Worm (Caenorhabditis elegans) whole organism, L1 larva: Measurements from ENCODE around the gene K03H1.7.

ENCODE experiments used
- C34B4.2 ChIP-seq: sonication (generic microtip); optimal IDR thresholded peaks from 2 replicates; lab custom pipeline; 2017; ENCODE audit warnings: mild to moderate bottlenecking, missing genetic modification characterization, missing compliant biosample characterization
- alr-1 ChIP-seq: fragments of 200-800 bp; sonication (Bioruptor generic); optimal IDR thresholded peaks from 2 replicates; lab custom pipeline; 2018; ENCODE audit warnings: borderline replicate concordance, mild to moderate bottlenecking, missing genetic modification characterization, missing compliant biosample characterization
- blmp-1 ChIP-seq: fragments of 150-350 bp; optimal IDR thresholded peaks from 2 replicates; lab custom pipeline; 2014; ENCODE audit warnings: missing biosample characterization, missing genetic modification characterization
- ceh-8 ChIP-seq: fragments of 200-800 bp; sonication (Bioruptor generic); optimal IDR thresholded peaks from 2 replicates; lab custom pipeline; 2018; ENCODE audit warnings: mild to moderate bottlenecking, missing genetic modification characterization, moderate library complexity, missing compliant biosample characterization
- ceh-82 ChIP-seq, 3 experiments: fragments of 150-350 bp in 1 of 3; sonication (generic microtip) in 2 of 3; optimal IDR thresholded peaks; 2 replicates each; lab custom pipeline; 2014 to 2017; ENCODE audit warnings: missing biosample characterization in 3 of 3, missing genetic modification characterization in 3 of 3
- ceh-90 ChIP-seq: sonication (generic microtip); optimal IDR thresholded peaks from 2 replicates; lab custom pipeline; 2016; ENCODE audit warnings: missing genetic modification characterization, missing compliant biosample characterization
- ces-1 ChIP-seq: fragments of 150-350 bp; optimal IDR thresholded peaks from 2 replicates; lab custom pipeline; 2014; ENCODE audit warnings: missing biosample characterization, missing genetic modification reagents, missing genetic modification characterization
- dpl-1 ChIP-seq, 3 experiments: fragments of 150-350 bp in 2 of 3; sonication (generic microtip) in 1 of 3; optimal IDR thresholded peaks; 2 replicates each; lab custom pipeline; 2014 to 2017; ENCODE audit warnings: missing biosample characterization in 3 of 3, missing genetic modification characterization in 3 of 3, missing genetic modification reagents in 3 of 3
- efl-1 ChIP-seq, 4 experiments: fragments of 150-350 bp; optimal IDR thresholded peaks in 3 of 4; peaks in 1 of 4; 1 replicate in 1 of 4; 2 replicates in 3 of 4; lab custom pipeline; 2014; ENCODE audit warnings: missing biosample characterization in 2 of 4, missing genetic modification characterization in 2 of 4, missing genetic modification reagents in 2 of 4
- egl-13 ChIP-seq: sonication (generic microtip); optimal IDR thresholded peaks from 2 replicates; lab custom pipeline; 2016; ENCODE audit warnings: missing genotype, missing genetic modification reagents, missing genetic modification characterization, missing compliant biosample characterization
- elt-2 ChIP-seq: sonication (generic microtip); optimal IDR thresholded peaks from 2 replicates; lab custom pipeline; 2016; ENCODE audit warnings: missing genetic modification characterization, mild to moderate bottlenecking, inconsistent platforms, missing compliant biosample characterization, missing genetic modification reagents
- ets-5 ChIP-seq: fragments of 200-800 bp; sonication (Bioruptor generic); IDR thresholded peaks from 2 replicates; pipeline ENCODE4 v1.3.6; 2022; ENCODE audit warnings: missing genetic modification characterization, missing compliant biosample characterization
- fkh-10 ChIP-seq: sonication (generic microtip); optimal IDR thresholded peaks from 2 replicates; lab custom pipeline; 2017; ENCODE audit warnings: missing biosample characterization, missing genetic modification reagents, missing genetic modification characterization
- fkh-8 ChIP-seq: sonication (generic microtip); optimal IDR thresholded peaks from 2 replicates; lab custom pipeline; 2016; ENCODE audit warnings: mild to moderate bottlenecking, missing genetic modification characterization, missing compliant biosample characterization
- fos-1 ChIP-seq: fragments of 150-350 bp; optimal IDR thresholded peaks from 2 replicates; lab custom pipeline; 2014; ENCODE audit warnings: missing biosample characterization, missing genetic modification characterization
- grh-1 ChIP-seq: fragments of 200-800 bp; sonication (Bioruptor generic); IDR thresholded peaks from 2 replicates; pipeline ENCODE4 v1.3.6; 2022; ENCODE audit warnings: missing genetic modification reagents, missing genetic modification characterization, missing compliant biosample characterization
- hlh-17 ChIP-seq: fragments of 200-800 bp; sonication (Bioruptor generic); optimal IDR thresholded peaks from 2 replicates; lab custom pipeline; 2018; ENCODE audit warnings: missing genetic modification characterization, mild to moderate bottlenecking, missing compliant biosample characterization, moderate library complexity, borderline replicate concordance
- hlh-4 ChIP-seq: sonication (generic microtip); optimal IDR thresholded peaks from 2 replicates; lab custom pipeline; 2016; ENCODE audit warnings: mild to moderate bottlenecking, missing genetic modification characterization, missing compliant biosample characterization
- isw-1 ChIP-seq: fragments of 200-800 bp; sonication (Bioruptor generic); IDR thresholded peaks from 2 replicates; pipeline ENCODE4 v1.3.6; 2022; ENCODE audit warnings: missing genetic modification characterization, missing compliant biosample characterization
- jun-1 ChIP-seq: fragments of 150-350 bp; optimal IDR thresholded peaks from 2 replicates; lab custom pipeline; 2014; ENCODE audit warnings: missing biosample characterization, missing genetic modification reagents, missing genetic modification characterization
- lin-13 ChIP-seq: fragments of 150-350 bp; optimal IDR thresholded peaks from 2 replicates; lab custom pipeline; 2014; ENCODE audit warnings: missing biosample characterization, missing genetic modification reagents, missing genetic modification characterization
- lin-14 ChIP-seq: fragments of 200-800 bp; sonication (Bioruptor generic); optimal IDR thresholded peaks from 2 replicates; lab custom pipeline; 2018; ENCODE audit warnings: mild to moderate bottlenecking, missing genetic modification characterization, moderate library complexity, missing compliant biosample characterization
- lin-35 ChIP-seq, 2 experiments: fragments of 150-350 bp; optimal IDR thresholded peaks; 2 replicates each; lab custom pipeline; 2014; ENCODE audit warnings: missing biosample characterization in 2 of 2, missing genetic modification characterization in 2 of 2, missing genetic modification reagents in 2 of 2
- lin-39 ChIP-seq: fragments of 150-350 bp; optimal IDR thresholded peaks from 2 replicates; lab custom pipeline; 2014; ENCODE audit warnings: missing biosample characterization, missing genetic modification reagents, missing genetic modification characterization
- lir-3 ChIP-seq: sonication (generic microtip); optimal IDR thresholded peaks from 2 replicates; lab custom pipeline; 2016; ENCODE audit warnings: mild to moderate bottlenecking, missing genetic modification characterization, moderate library complexity, missing compliant biosample characterization; ENCODE audit not compliant: poor library complexity
- lsy-2 ChIP-seq, 2 experiments: fragments of 150-350 bp; optimal IDR thresholded peaks; 2 replicates each; lab custom pipeline; 2014; ENCODE audit warnings: missing biosample characterization in 2 of 2, missing genetic modification characterization in 2 of 2
- mef-2 ChIP-seq: fragments of 150-350 bp; optimal IDR thresholded peaks from 2 replicates; lab custom pipeline; 2014; ENCODE audit warnings: missing biosample characterization, missing genetic modification characterization
- nhr-11 ChIP-seq: fragments of 150-350 bp; optimal IDR thresholded peaks from 2 replicates; lab custom pipeline; 2014; ENCODE audit warnings: missing biosample characterization, missing genetic modification characterization
- nhr-237 ChIP-seq: fragments of 150-350 bp; optimal IDR thresholded peaks from 2 replicates; lab custom pipeline; 2014; ENCODE audit warnings: missing biosample characterization, missing genetic modification characterization
- nhr-28 ChIP-seq: fragments of 150-350 bp; optimal IDR thresholded peaks from 2 replicates; lab custom pipeline; 2014; ENCODE audit warnings: missing biosample characterization, missing genetic modification characterization
- nhr-71 ChIP-seq: sonication (generic microtip); optimal IDR thresholded peaks from 2 replicates; lab custom pipeline; 2016; ENCODE audit warnings: mild to moderate bottlenecking, missing genetic modification characterization, moderate library complexity, missing compliant biosample characterization
- nhr-85 ChIP-seq: sonication (generic microtip); peaks from one replicate; lab custom pipeline; 2016; ENCODE audit warnings: missing genetic modification characterization, inconsistent platforms, missing compliant biosample characterization
- pag-3 ChIP-seq: sonication (generic microtip); optimal IDR thresholded peaks from 2 replicates; lab custom pipeline; 2017; ENCODE audit warnings: missing genetic modification characterization, mild to moderate bottlenecking, missing compliant biosample characterization, antibody characterized with exemption, borderline replicate concordance; ENCODE audit not compliant: insufficient read depth
- pax-3 ChIP-seq: fragments of 200-800 bp; sonication (Bioruptor generic); optimal IDR thresholded peaks from 2 replicates; lab custom pipeline; 2018; ENCODE audit warnings: mild to moderate bottlenecking, missing genetic modification characterization, moderate library complexity, missing compliant biosample characterization
- pqm-1 ChIP-seq: sonication (generic microtip); optimal IDR thresholded peaks from 3 replicates; lab custom pipeline; 2017; ENCODE audit warnings: missing biosample characterization, missing genetic modification characterization
- skn-1 ChIP-seq: fragments of 150-350 bp; optimal IDR thresholded peaks from 2 replicates; lab custom pipeline; 2014; ENCODE audit warnings: missing biosample characterization, missing genetic modification characterization
- snu-23 ChIP-seq: sonication (generic microtip); optimal IDR thresholded peaks from 2 replicates; lab custom pipeline; 2016; ENCODE audit warnings: missing genetic modification characterization, missing compliant biosample characterization
- sox-4 ChIP-seq: sonication (generic microtip); optimal IDR thresholded peaks from 2 replicates; lab custom pipeline; 2016; ENCODE audit warnings: missing genetic modification characterization, missing compliant biosample characterization
- unc-30 ChIP-seq: sonication (generic microtip); optimal IDR thresholded peaks from 2 replicates; lab custom pipeline; 2017; ENCODE audit warnings: missing biosample characterization, missing genetic modification characterization
- unc-62 ChIP-seq: fragments of 150-350 bp; optimal IDR thresholded peaks from 2 replicates; lab custom pipeline; 2014; ENCODE audit warnings: missing biosample characterization, missing genetic modification reagents, missing genetic modification characterization
- xbp-1 ChIP-seq: sonication (generic microtip); optimal IDR thresholded peaks from 2 replicates; lab custom pipeline; 2016; ENCODE audit warnings: missing genetic modification characterization, missing compliant biosample characterization
- zag-1 ChIP-seq: fragments of 150-350 bp; optimal IDR thresholded peaks from 2 replicates; lab custom pipeline; 2014; ENCODE audit warnings: missing biosample characterization, missing genetic modification characterization
- zip-4 ChIP-seq: fragments of 200-800 bp; sonication (Bioruptor generic); optimal IDR thresholded peaks from 2 replicates; lab custom pipeline; 2018; ENCODE audit warnings: mild to moderate bottlenecking, missing genetic modification characterization, moderate library complexity, missing compliant biosample characterization
- ztf-11 ChIP-seq, 2 experiments: sonication (generic microtip); optimal IDR thresholded peaks; 2 replicates each; lab custom pipeline; 2016 to 2017; ENCODE audit warnings: missing genetic modification characterization in 2 of 2, missing biosample characterization in 1 of 2, missing compliant biosample characterization in 1 of 2

The K03H1.7 gene

ce11 chrIII:9929525-9929924, 17.7 kb upstream of the K03H1.7 start:
- TF ChIP-seq nhr-71 (no peak), nhr-85 (peak; percentile 57), zag-1 (tag; lab: Kevin White, UChicago) (no peak)
- TF ChIP-seq, all 84 proteins: peak for 1

DNA sequence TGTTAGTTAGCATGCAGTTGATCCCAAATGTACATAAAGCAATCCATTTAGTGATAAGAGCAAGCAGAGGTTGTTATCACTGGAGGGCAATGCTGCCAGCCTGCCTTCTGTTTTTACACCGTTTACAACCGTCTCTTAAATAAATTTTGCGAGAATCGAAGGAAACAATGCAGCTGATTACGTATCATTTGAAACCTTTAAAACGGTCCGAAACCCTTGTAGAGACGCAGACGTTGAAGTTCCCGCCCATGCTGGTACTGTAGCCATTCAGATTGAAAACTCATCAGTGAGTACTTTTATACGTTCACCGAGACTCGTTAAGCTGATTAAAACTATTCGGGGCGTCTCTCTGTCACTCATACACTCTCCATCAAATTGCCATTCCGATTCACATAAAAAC, 16.8 kb upstream of the K03H1.7 start:
- TF ChIP-seq efl-1 (optimal IDR thresholded peaks at IDR 0.05; lab: Kevin White, UChicago) (no peak), efl-1 (GFP tag; optimal IDR thresholded peaks at IDR 0.05 in 1 of 2; lab: Kevin White, UChicago) (peak in 1 of 2 experiments; percentile 91), lin-13 (GFP tag; lab: Kevin White, UChicago) (no peak), skn-1 (tag; lab: Kevin White, UChicago) (no peak), ceh-82 (tag; optimal IDR thresholded peaks at IDR 0.05; lab: Kevin White, UChicago) (no peak), unc-62 (GFP tag; lab: Kevin White, UChicago) (no peak), fkh-10 (GFP tag; lab: Kevin White, UChicago) (no peak), lin-14 (no peak), lin-35 (GFP tag; optimal IDR thresholded peaks at IDR 0.05; lab: Kevin White, UChicago) (peak in 1 of 2 experiments; percentile 32), alr-1 (tag; lab: Kevin White, UChicago) (no peak), pqm-1 (tag; lab: Kevin White, UChicago) (peak; percentile 8), blmp-1 (no peak), ces-1 (GFP tag; lab: Kevin White, UChicago) (no peak), sox-4 (tag; lab: Kevin White, UChicago) (no peak), elt-2 (tag; lab: Kevin White, UChicago) (peak; percentile 93), jun-1 (peak; percentile 10)

ce11 chrIII:9932091-9932490, 15.1 kb upstream of the K03H1.7 start, which contains the start of gene dec-7:
dec-7 (plus strand) TSS chrIII:9932398.
- TF ChIP-seq ztf-11 (tag; optimal IDR thresholded peaks at IDR 0.05; lab: Kevin White, UChicago) (no peak), nhr-237 (tag; lab: Kevin White, UChicago) (no peak), ceh-8 (no peak), blmp-1 (no peak), egl-13 (no peak), nhr-11 (tag; lab: Kevin White, UChicago) (no peak), fkh-8 (tag; lab: Kevin White, UChicago) (no peak), snu-23 (no peak), lir-3 (tag; lab: Kevin White, UChicago) (no peak), nhr-28 (tag; lab: Kevin White, UChicago) (no peak), ets-5 (GFP tag; lab: Robert Waterston, UW) (no peak), pax-3 (tag; lab: Kevin White, UChicago) (no peak), pag-3 (tag; lab: Kevin White, UChicago) (no peak), fos-1 (tag; lab: Kevin White, UChicago) (no peak)

DNA sequence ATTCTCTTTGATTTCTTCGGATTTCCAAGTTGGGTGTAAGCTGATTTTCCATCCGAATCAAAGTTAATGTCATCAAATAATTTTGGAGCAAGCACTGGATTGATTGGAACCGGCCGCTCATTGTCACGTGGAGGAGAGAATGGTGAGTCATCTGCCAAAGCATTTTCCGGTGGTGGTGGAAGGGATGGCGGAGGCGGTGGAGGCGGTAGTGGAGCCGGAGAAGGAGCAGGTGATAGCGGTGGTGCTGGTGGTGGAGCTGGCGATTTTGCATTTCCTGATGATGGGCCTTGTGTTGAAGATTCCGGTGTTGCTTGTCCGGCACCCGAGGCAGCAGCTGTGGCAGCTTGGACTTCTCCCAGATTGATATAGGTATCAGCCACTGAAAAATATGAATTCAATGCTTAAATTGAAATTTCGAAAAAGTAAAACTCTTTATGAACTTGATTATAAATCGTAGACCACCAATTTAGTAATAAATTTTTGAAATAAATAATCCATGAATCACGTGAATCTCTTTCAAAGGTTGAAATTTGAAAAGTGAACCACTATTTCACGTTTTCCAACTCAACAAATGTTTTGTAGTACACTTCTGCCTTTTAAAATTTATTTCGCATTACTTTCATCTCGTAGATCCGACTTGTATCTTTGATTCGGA, 6.1 kb upstream of the K03H1.7 start, which contains the start of the genes K03H1.9 and K03H1.12:
Gene K03H1.9, minus strand, starts transcription at position 471 of the 655 bp plus-strand sequence.
Gene K03H1.12, plus strand, starts transcription at position 605 of the 655 bp plus-strand sequence.
- TF ChIP-seq ztf-11 (tag; optimal IDR thresholded peaks at IDR 0.05; lab: Kevin White, UChicago) (no peak), hlh-17 (GFP tag; lab: Kevin White, UChicago) (no peak), egl-13 (no peak), xbp-1 (tag; lab: Kevin White, UChicago) (no peak), dpl-1 (GFP tag; optimal IDR thresholded peaks at IDR 0.05; lab: Kevin White, UChicago) (no peak), pax-3 (tag; lab: Kevin White, UChicago) (no peak), ceh-90 (tag; lab: Kevin White, UChicago) (no peak), lsy-2 (tag; optimal IDR thresholded peaks at IDR 0.05; lab: Kevin White, UChicago) (no peak), C34B4.2 (tag; lab: Kevin White, UChicago) (no peak), lin-39 (tag; lab: Kevin White, UChicago) (no peak), fkh-10 (GFP tag; lab: Kevin White, UChicago) (no peak), hlh-4 (no peak), grh-1 (GFP tag; lab: Robert Waterston, UW) (no peak), fos-1 (tag; lab: Kevin White, UChicago) (no peak), unc-30 (tag; lab: Kevin White, UChicago) (no peak), isw-1 (GFP tag; lab: Robert Waterston, UW) (no peak), zip-4 (GFP tag; lab: Kevin White, UChicago) (no peak), mef-2 (tag; lab: Kevin White, UChicago) (no peak), unc-62 (GFP tag; lab: Kevin White, UChicago) (no peak)
